2 fruit fly cellular contexts compared by ENCODE assay signal in the genomic region with DNA sequence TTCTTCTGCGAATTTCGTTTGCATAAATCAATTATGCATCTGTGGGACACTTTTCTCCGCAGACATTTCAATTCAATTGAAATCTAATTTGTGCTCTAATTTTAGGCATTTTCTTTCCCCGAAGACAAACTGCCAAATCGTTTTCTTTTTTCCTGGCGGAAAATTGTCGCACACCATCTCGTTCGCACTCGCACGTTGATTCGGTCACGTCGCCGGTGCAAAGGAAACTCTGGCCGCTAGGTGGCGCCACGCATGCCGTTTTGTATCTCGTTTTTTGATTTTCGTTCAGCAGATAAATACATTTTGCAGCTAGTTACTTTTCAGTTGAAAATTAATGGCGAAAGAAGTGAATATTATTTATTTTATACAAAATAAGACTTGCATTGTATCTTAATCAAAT.
TF ChIP-seq lines count a peak whose summit lies in the region.

No protein-coding gene starts in this region.

TF ChIP-seq in whole organism, embryonic, 481 proteins besides CTCF, POLR2A, EP300 and RAD21 (continued from another document and continues in another):
- TF ChIP-seq onecut (GFP tag; IDR thresholded peaks at IDR 0.05; lab: Robert Waterston, UW) (peak; percentile 41; the same call in 1 of the 2 replicates), esg (GFP tag; conservative IDR thresholded peaks at IDR 0.05; lab: Robert Waterston, UW) (no peak), Stat92E (GFP tag; optimal IDR thresholded peaks at IDR 0.05; lab: Kevin White, UChicago) (no peak), vnd (GFP tag; IDR thresholded peaks at IDR 0.05; lab: Robert Waterston, UW; ENCODE audit: partially characterized antibody) (no peak), CG12744 (GFP tag; optimal IDR thresholded peaks at IDR 0.05; lab: Kevin White, UChicago) (no peak), CG14014 (GFP tag; IDR thresholded peaks at IDR 0.05; lab: Robert Waterston, UW) (peak; percentile 35; the same call in 1 of the 2 replicates), CG6175 (GFP tag; IDR thresholded peaks at IDR 0.05; lab: Robert Waterston, UW) (0 out of 3 replicates have a peak, but pooled peaks have one; percentile 17), Mad (GFP tag; optimal IDR thresholded peaks at IDR 0.05; lab: Kevin White, UChicago) (peak; percentile 13), sc (optimal IDR thresholded peaks at IDR 0.05; lab: Kevin White, UChicago) (no peak), sc (GFP tag; optimal IDR thresholded peaks at IDR 0.05; lab: Kevin White, UChicago) (no peak), Nf-YA (GFP tag; IDR thresholded peaks at IDR 0.05; lab: Robert Waterston, UW) (no peak), CG3995 (GFP tag; optimal IDR thresholded peaks at IDR 0.05; lab: Kevin White, UChicago) (no peak), Xbp1 (GFP tag; optimal IDR thresholded peaks at IDR 0.05; lab: Kevin White, UChicago) (peak; percentile 4), cg (GFP tag; optimal IDR thresholded peaks at IDR 0.05; lab: Kevin White, UChicago) (no peak), CG12942 (GFP tag; optimal IDR thresholded peaks at IDR 0.05; lab: Kevin White, UChicago) (no peak), Taf1 (GFP tag; IDR thresholded peaks at IDR 0.05; lab: Robert Waterston, UW) (no peak), CG8388 (GFP tag; optimal IDR thresholded peaks at IDR 0.05; lab: Kevin White, UChicago) (no peak), CG6813 (GFP tag; optimal IDR thresholded peaks at IDR 0.05; lab: Kevin White, UChicago) (no peak), sug (tag; optimal IDR thresholded peaks at IDR 0.05; lab: Kevin White, UChicago) (peak; percentile 44), aop (GFP tag; IDR thresholded peaks at IDR 0.05; lab: Robert Waterston, UW) (no peak), Dip2 (GFP tag; IDR thresholded peaks at IDR 0.05; lab: Robert Waterston, UW) (no peak), ham (GFP tag; IDR thresholded peaks at IDR 0.05; lab: Robert Waterston, UW) (no peak), sna (GFP tag; IDR thresholded peaks at IDR 0.05; lab: Robert Waterston, UW; ENCODE audit: partially characterized antibody) (no peak), CG17568 (GFP tag; optimal IDR thresholded peaks at IDR 0.05; lab: Kevin White, UChicago) (peak; percentile 19), HLH54F (GFP tag; optimal IDR thresholded peaks at IDR 0.05; lab: Kevin White, UChicago) (no peak), CG6683 (GFP tag; optimal IDR thresholded peaks at IDR 0.05; lab: Kevin White, UChicago) (no peak), D (optimal IDR thresholded peaks at IDR 0.05; lab: Kevin White, UChicago) (no peak), D (GFP tag; optimal IDR thresholded peaks at IDR 0.05; lab: Kevin White, UChicago) (no peak), CG4404 (GFP tag; IDR thresholded peaks at IDR 0.05; lab: Robert Waterston, UW) (no peak), sr (GFP tag; IDR thresholded peaks at IDR 0.05; lab: Robert Waterston, UW) (no peak), Antp (GFP tag; optimal IDR thresholded peaks at IDR 0.05; lab: Kevin White, UChicago) (no peak), lilli (GFP tag; optimal IDR thresholded peaks at IDR 0.05; lab: Kevin White, UChicago) (peak; percentile 9), CG11504 (tag; optimal IDR thresholded peaks at IDR 0.05; lab: Kevin White, UChicago) (peak; percentile 46), CG4730 (GFP tag; IDR thresholded peaks at IDR 0.05; lab: Robert Waterston, UW) (no peak), kah (GFP tag; optimal IDR thresholded peaks at IDR 0.05; lab: Kevin White, UChicago) (no peak), CG2199 (GFP tag; IDR thresholded peaks at IDR 0.05; lab: Robert Waterston, UW) (peak; percentile 92), CG11695 (GFP tag; IDR thresholded peaks at IDR 0.05; lab: Robert Waterston, UW) (0 out of 3 replicates have a peak, but pooled peaks have one; percentile 22), tgo (GFP tag; IDR thresholded peaks at IDR 0.05; lab: Robert Waterston, UW) (no peak; the same call in 2 of the 3 replicates), hkb (optimal IDR thresholded peaks at IDR 0.05; lab: Kevin White, UChicago) (no peak), hkb (GFP tag; IDR thresholded peaks at IDR 0.05; lab: Robert Waterston, UW) (no peak), CG17612 (GFP tag; IDR thresholded peaks at IDR 0.05; lab: Robert Waterston, UW) (no peak), phol (tag; optimal IDR thresholded peaks at IDR 0.05; lab: Kevin White, UChicago) (no peak), Gug (GFP tag; IDR thresholded peaks at IDR 0.05; lab: Robert Waterston, UW) (no peak), CG10654 (GFP tag; optimal IDR thresholded peaks at IDR 0.05; lab: Kevin White, UChicago) (no peak), CG10979 (tag; optimal IDR thresholded peaks at IDR 0.05; lab: Kevin White, UChicago) (no peak), CG1832 (GFP tag; optimal IDR thresholded peaks at IDR 0.05; lab: Kevin White, UChicago) (peak; percentile 40), stwl (tag; optimal IDR thresholded peaks at IDR 0.05; lab: Kevin White, UChicago) (peak; percentile 29), CG8290 (GFP tag; optimal IDR thresholded peaks at IDR 0.05; lab: Kevin White, UChicago) (no peak), CG8290 (tag; optimal IDR thresholded peaks at IDR 0.05; lab: Kevin White, UChicago) (peak in 1 of 2 experiments; percentile 36), al (GFP tag; IDR thresholded peaks at IDR 0.05; lab: Robert Waterston, UW) (no peak), Doc2 (GFP tag; IDR thresholded peaks at IDR 0.05; lab: Robert Waterston, UW) (no peak), MESR4 (GFP tag; optimal IDR thresholded peaks at IDR 0.05; lab: Kevin White, UChicago) (no peak), Ada2b (GFP tag; IDR thresholded peaks at IDR 0.05; lab: Robert Waterston, UW) (no peak), CG11398 (GFP tag; optimal IDR thresholded peaks at IDR 0.05; lab: Kevin White, UChicago) (no peak), Sox100B (GFP tag; optimal IDR thresholded peaks at IDR 0.05; lab: Kevin White, UChicago) (no peak), trem (tag; optimal IDR thresholded peaks at IDR 0.05; lab: Kevin White, UChicago) (no peak), Dbx (GFP tag; IDR thresholded peaks at IDR 0.05; lab: Robert Waterston, UW) (peak; percentile 18; the same call in 2 of the 3 replicates), dimm (GFP tag; IDR thresholded peaks at IDR 0.05; lab: Robert Waterston, UW) (no peak), CG14710 (tag; optimal IDR thresholded peaks at IDR 0.05; lab: Kevin White, UChicago) (no peak), CG15514 (GFP tag; optimal IDR thresholded peaks at IDR 0.05; lab: Kevin White, UChicago) (peak; percentile 15), Tbp (GFP tag; optimal IDR thresholded peaks at IDR 0.05; lab: Kevin White, UChicago) (no peak), sisA (GFP tag; IDR thresholded peaks at IDR 0.05; lab: Robert Waterston, UW) (no peak), Bgb (GFP tag; IDR thresholded peaks at IDR 0.05; lab: Robert Waterston, UW; ENCODE audit: partially characterized antibody) (no peak), trh (GFP tag; optimal IDR thresholded peaks at IDR 0.05; lab: Kevin White, UChicago) (no peak), Dp (GFP tag; optimal IDR thresholded peaks at IDR 0.05; lab: Kevin White, UChicago) (no peak), sqz (GFP tag; optimal IDR thresholded peaks at IDR 0.05; lab: Kevin White, UChicago) (peak; percentile 31)

TF ChIP-seq in whole organism, prepupa, 60 proteins besides CTCF, POLR2A, EP300 and RAD21 (continued from another document):
- TF ChIP-seq net (GFP tag; optimal IDR thresholded peaks at IDR 0.05; lab: Kevin White, UChicago) (no peak), dac (GFP tag; optimal IDR thresholded peaks at IDR 0.05; lab: Kevin White, UChicago) (no peak), salr (GFP tag; optimal IDR thresholded peaks at IDR 0.05; lab: Kevin White, UChicago) (no peak), CG11902 (GFP tag; optimal IDR thresholded peaks at IDR 0.05; lab: Kevin White, UChicago) (no peak), Sox102F (GFP tag; optimal IDR thresholded peaks at IDR 0.05; lab: Kevin White, UChicago) (no peak), Hr38 (GFP tag; optimal IDR thresholded peaks at IDR 0.05; lab: Kevin White, UChicago) (no peak), pdm3 (GFP tag; optimal IDR thresholded peaks at IDR 0.05; lab: Kevin White, UChicago) (no peak), Ets21C (GFP tag; optimal IDR thresholded peaks at IDR 0.05; lab: Kevin White, UChicago) (no peak), Hr39 (GFP tag; optimal IDR thresholded peaks at IDR 0.05; lab: Kevin White, UChicago) (no peak), CG1621 (tag; optimal IDR thresholded peaks at IDR 0.05; lab: Kevin White, UChicago) (no peak), achi (GFP tag; optimal IDR thresholded peaks at IDR 0.05; lab: Kevin White, UChicago) (no peak), spab (GFP tag; optimal IDR thresholded peaks at IDR 0.05; lab: Kevin White, UChicago) (no peak), CG16779 (tag; optimal IDR thresholded peaks at IDR 0.05; lab: Kevin White, UChicago) (no peak), fkh (GFP tag; optimal IDR thresholded peaks at IDR 0.05; lab: Kevin White, UChicago) (peak; percentile 18), CG8119 (GFP tag; IDR thresholded peaks at IDR 0.05; lab: Robert Waterston, UW) (no peak), acj6 (GFP tag; optimal IDR thresholded peaks at IDR 0.05; lab: Kevin White, UChicago) (no peak), vri (GFP tag; optimal IDR thresholded peaks at IDR 0.05; lab: Kevin White, UChicago) (no peak), CG31627 (GFP tag; optimal IDR thresholded peaks at IDR 0.05; lab: Kevin White, UChicago) (no peak)
TF ChIP-seq in whole organism, prepupa: peak in this region for 9.
